Worm (Caenorhabditis elegans): ENCODE results near the gene Y38E10A.34.

The Y38E10A.34 gene

DNA sequence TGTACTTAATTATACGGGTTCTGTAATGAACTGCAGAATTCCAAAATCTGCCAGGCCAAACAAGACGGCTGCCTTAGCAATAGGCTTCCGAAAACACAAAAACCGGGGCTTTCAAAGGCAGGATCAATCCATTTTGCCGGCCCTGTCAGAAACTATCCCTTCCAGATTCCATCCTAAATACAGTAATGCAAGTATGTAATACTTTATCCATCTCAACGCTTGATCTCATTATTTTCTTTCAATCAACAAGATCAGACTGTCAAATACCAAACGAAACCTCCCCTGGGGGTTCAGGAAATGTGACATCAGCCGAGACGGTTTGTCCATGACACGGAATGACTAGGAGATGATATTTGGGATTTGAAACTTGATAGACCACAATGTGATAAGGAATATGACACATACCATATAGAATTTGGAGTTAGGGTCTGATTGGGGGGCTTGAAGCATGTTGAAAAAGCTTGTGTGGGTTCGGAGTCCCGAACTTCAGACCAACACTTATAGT, 4.8 kb upstream of the Y38E10A.34 start:
- TF ChIP-seq ceh-8 (GFP tag; optimal IDR thresholded peaks at IDR 0.05) (no peak), nhr-12 (tag; optimal IDR thresholded peaks at IDR 0.05) (no peak), unc-62 (GFP tag; optimal IDR thresholded peaks at IDR 0.05) (no peak), nhr-76 (tag; optimal IDR thresholded peaks at IDR 0.05) (no peak), mdl-1 (tag; optimal IDR thresholded peaks at IDR 0.05) (no peak), tbx-2 (tag; optimal IDR thresholded peaks at IDR 0.05) (no peak), tlp-1 (tag; optimal IDR thresholded peaks at IDR 0.05) (no peak), zag-1 (tag; optimal IDR thresholded peaks at IDR 0.05) (no peak), nhr-11 (tag; optimal IDR thresholded peaks at IDR 0.05) (no peak)

- TF ChIP-seq irx-1 (tag; optimal IDR thresholded peaks at IDR 0.05) (no peak), ztf-4 (tag; optimal IDR thresholded peaks at IDR 0.05) (no peak), elt-3 (tag; optimal IDR thresholded peaks at IDR 0.05) (no peak), fkh-10 (GFP tag; optimal IDR thresholded peaks at IDR 0.05) (no peak), nhr-237 (tag; optimal IDR thresholded peaks at IDR 0.05) (no peak), hlh-4 (tag; optimal IDR thresholded peaks at IDR 0.05) (no peak), Y116A8C.19 (tag; optimal IDR thresholded peaks at IDR 0.05; ENCODE audit: borderline replicate concordance) (no peak), ceh-8 (GFP tag; optimal IDR thresholded peaks at IDR 0.05) (no peak), lin-13 (GFP tag; optimal IDR thresholded peaks at IDR 0.05) (no peak), nhr-76 (tag; optimal IDR thresholded peaks at IDR 0.05) (no peak), unc-30 (tag; optimal IDR thresholded peaks at IDR 0.05) (no peak), ces-1 (GFP tag; optimal IDR thresholded peaks at IDR 0.05) (no peak), nhr-28 (tag; optimal IDR thresholded peaks at IDR 0.05) (no peak)
These were observed 4.1 kb upstream of the Y38E10A.34 start, which contains the start of gene nspe-7 for ce11 chrII:12626887-12627286. TSS of gene nspe-7 (plus strand) at chrII:12627187.

- TF ChIP-seq ama-1 (optimal IDR thresholded peaks at IDR 0.05) (no peak), mab-9 (GFP tag; IDR thresholded peaks at IDR 0.05) (no peak), xbp-1 (tag; optimal IDR thresholded peaks at IDR 0.05) (no peak), rnt-1 (tag; optimal IDR thresholded peaks at IDR 0.05) (no peak), C34B4.2 (tag; optimal IDR thresholded peaks at IDR 0.05) (no peak), fkh-10 (GFP tag; optimal IDR thresholded peaks at IDR 0.05) (no peak), mdl-1 (tag; optimal IDR thresholded peaks at IDR 0.05) (no peak), dpl-1 (GFP tag; optimal IDR thresholded peaks at IDR 0.05) (no peak), snu-23 (GFP tag; optimal IDR thresholded peaks at IDR 0.05) (peak; percentile 10), nhr-84 (tag; optimal IDR thresholded peaks at IDR 0.05) (no peak), lin-13 (GFP tag; optimal IDR thresholded peaks at IDR 0.05) (no peak), ztf-4 (tag; optimal IDR thresholded peaks at IDR 0.05) (no peak), fos-1 (tag; optimal IDR thresholded peaks at IDR 0.05) (no peak), C16A3.4 (tag; optimal IDR thresholded peaks at IDR 0.05) (no peak), fkh-8 (tag; optimal IDR thresholded peaks at IDR 0.05) (no peak), nhr-85 (tag) (peak; percentile 4), grh-1 (GFP tag; IDR thresholded peaks at IDR 0.05) (no peak), F16B12.6 (tag; optimal IDR thresholded peaks at IDR 0.05) (no peak), lin-35 (GFP tag; optimal IDR thresholded peaks at IDR 0.05) (no peak), aha-1 (tag; optimal IDR thresholded peaks at IDR 0.05) (no peak), elt-3 (tag; optimal IDR thresholded peaks at IDR 0.05) (peak in 1 of 6 experiments; percentile 21), pax-3 (tag; optimal IDR thresholded peaks at IDR 0.05) (no peak), nhr-237 (tag; optimal IDR thresholded peaks at IDR 0.05) (no peak), nhr-77 (tag; optimal IDR thresholded peaks at IDR 0.05) (no peak), dsc-1 (tag; optimal IDR thresholded peaks at IDR 0.05) (no peak), lir-3 (tag; optimal IDR thresholded peaks at IDR 0.05; ENCODE audit: poor library complexity) (no peak), ztf-11 (tag; optimal IDR thresholded peaks at IDR 0.05) (no peak), hpl-2 (GFP tag; optimal IDR thresholded peaks at IDR 0.05) (no peak), egl-13 (tag; optimal IDR thresholded peaks at IDR 0.05) (no peak), ets-5 (GFP tag; IDR thresholded peaks at IDR 0.05) (no peak), ceh-63 (GFP tag; optimal IDR thresholded peaks at IDR 0.05) (no peak), fkh-4 (tag; optimal IDR thresholded peaks at IDR 0.05; ENCODE audit: borderline replicate concordance) (no peak), efl-3 (GFP tag; optimal IDR thresholded peaks at IDR 0.05) (no peak), egl-27 (tag; optimal IDR thresholded peaks at IDR 0.05) (no peak), pag-3 (tag; optimal IDR thresholded peaks at IDR 0.05; ENCODE audit: borderline replicate concordance, insufficient read depth) (no peak), mep-1 (tag; optimal IDR thresholded peaks at IDR 0.05) (no peak)
These were observed 2.4 kb upstream of the Y38E10A.34 start, which contains the start of gene nspe-5 for ce11 chrII:12628566-12628965. TSS of gene nspe-5 (plus strand) at chrII:12628866.

Data from whole organism, L1 larva.